Fruit fly (Drosophila melanogaster) whole organism, embryonic: ENCODE measurements around the gene HDAC6.

Experiments used
- ATbp ChIP-seq: fragments of 200-800 bp; sonication (Bioruptor generic); optimal IDR thresholded peaks from 2 replicates; lab custom pipeline; 2017; ENCODE audit warnings: missing biosample characterization, mild to moderate bottlenecking, missing genetic modification characterization, missing genetic modification reagents
- CG11093 ChIP-seq: fragments of 200-800 bp; sonication (Bioruptor generic); IDR thresholded peaks from 3 replicates; pipeline ENCODE4 v1.3.6; 2022; ENCODE audit warnings: missing biosample characterization, missing genetic modification characterization
- CG14710 ChIP-seq: fragments of 200-800 bp; sonication (Bioruptor generic); optimal IDR thresholded peaks from 3 replicates; lab custom pipeline; 2019; ENCODE audit warnings: missing biosample characterization, mild to moderate bottlenecking, missing genetic modification characterization, moderate library complexity
- CG15514 ChIP-seq: fragments of 200-800 bp; sonication (Bioruptor generic); optimal IDR thresholded peaks from 3 replicates; lab custom pipeline; 2017; ENCODE audit warnings: missing biosample characterization, missing genetic modification characterization, mild to moderate bottlenecking, moderate library complexity, missing genetic modification reagents
- CG16815 ChIP-seq: fragments of 200-800 bp; sonication (Bioruptor generic); optimal IDR thresholded peaks from 3 replicates; lab custom pipeline; 2017; ENCODE audit warnings: missing biosample characterization, mild to moderate bottlenecking, missing genetic modification characterization
- CG2678 ChIP-seq: fragments of 200-800 bp; sonication (Bioruptor generic); optimal IDR thresholded peaks from 3 replicates; lab custom pipeline; 2019; ENCODE audit warnings: missing biosample characterization, mild to moderate bottlenecking, missing genetic modification characterization, moderate library complexity
- CG30403 ChIP-seq: fragments of 200-800 bp; sonication (Bioruptor generic); optimal IDR thresholded peaks from 3 replicates; lab custom pipeline; 2016; ENCODE audit warnings: missing biosample characterization, missing genetic modification characterization
- CG31224 ChIP-seq: fragments of 200-800 bp; sonication (Bioruptor generic); IDR thresholded peaks from 2 replicates; pipeline ENCODE4 v1.3.6; 2022; ENCODE audit warnings: missing biosample characterization, missing genetic modification characterization
- CG3838 ChIP-seq: fragments of 200-800 bp; sonication (Bioruptor generic); optimal IDR thresholded peaks from 3 replicates; lab custom pipeline; 2016; ENCODE audit warnings: missing biosample characterization, missing genetic modification characterization
- CG6765 ChIP-seq: fragments of 200-800 bp; sonication (Bioruptor generic); optimal IDR thresholded peaks from 3 replicates; lab custom pipeline; 2017; ENCODE audit warnings: missing biosample characterization, mild to moderate bottlenecking, missing genetic modification characterization
- CG7357 ChIP-seq: fragments of 200-800 bp; sonication (Bioruptor generic); IDR thresholded peaks from 3 replicates; pipeline ENCODE4 v1.3.6; 2022; ENCODE audit warnings: missing biosample characterization, missing genetic modification characterization
- CG9817 ChIP-seq: fragments of 200-800 bp; sonication (Bioruptor generic); optimal IDR thresholded peaks from 2 replicates; lab custom pipeline; 2018; ENCODE audit warnings: missing biosample characterization, mild to moderate bottlenecking, missing genetic modification characterization, moderate library complexity
- CHES-1-like ChIP-seq: fragments of 200-800 bp; sonication (Bioruptor generic); optimal IDR thresholded peaks from 2 replicates; lab custom pipeline; 2016; ENCODE audit warnings: missing biosample characterization, missing genetic modification characterization
- D19A ChIP-seq: fragments of 200-800 bp; optimal IDR thresholded peaks from 3 replicates; lab custom pipeline; 2019; ENCODE audit warnings: missing biosample characterization, mild to moderate bottlenecking, missing genetic modification characterization, moderate library complexity
- D19B ChIP-seq: fragments of 200-800 bp; sonication (Bioruptor generic); optimal IDR thresholded peaks from 2 replicates; lab custom pipeline; 2017; ENCODE audit warnings: missing biosample characterization, mild to moderate bottlenecking, missing genetic modification characterization
- Drgx ChIP-seq: fragments of 200-800 bp; sonication (Bioruptor generic); IDR thresholded peaks from 2 replicates; pipeline ENCODE4 v1.3.6; 2022; ENCODE audit warnings: missing biosample characterization, missing genetic modification characterization
- HHEX ChIP-seq: fragments of 200-800 bp; sonication (Bioruptor generic); optimal IDR thresholded peaks from 3 replicates; lab custom pipeline; 2017; ENCODE audit warnings: missing biosample characterization, mild to moderate bottlenecking, missing genetic modification characterization, missing genetic modification reagents
- MBD-R2 ChIP-seq: fragments of 200-800 bp; sonication (Bioruptor generic); IDR thresholded peaks from 2 replicates; pipeline ENCODE4 v1.3.6; 2022; ENCODE audit warnings: missing biosample characterization, missing genetic modification characterization
- Med ChIP-seq: fragments of 200-800 bp; sonication (Bioruptor generic); peaks from one replicate; lab custom pipeline; 2016; ENCODE audit warnings: missing biosample characterization, missing genetic modification characterization, mild to moderate bottlenecking, inconsistent platforms, moderate library complexity
- Oaz ChIP-seq: fragments of 200-800 bp; sonication (Bioruptor generic); IDR thresholded peaks from 2 replicates; pipeline ENCODE4 v1.3.6; 2022; ENCODE audit warnings: missing biosample characterization, missing genetic modification characterization
- Rfx ChIP-seq: fragments of 200-800 bp; sonication (Bioruptor generic); IDR thresholded peaks from 2 replicates; pipeline ENCODE4 v1.3.6; 2022; ENCODE audit warnings: missing biosample characterization, missing genetic modification characterization
- Sin3A ChIP-seq: fragments of >200 bp; optimal IDR thresholded peaks from 2 replicates; lab custom pipeline; 2018
- Sox102F ChIP-seq: fragments of 200-800 bp; sonication (Bioruptor generic); optimal IDR thresholded peaks from 2 replicates; lab custom pipeline; 2018; ENCODE audit warnings: missing biosample characterization, mild to moderate bottlenecking, missing genetic modification characterization, moderate library complexity
- Sry-δ ChIP-seq: fragments of 200-800 bp; sonication (Bioruptor generic); optimal IDR thresholded peaks from 2 replicates; lab custom pipeline; 2016; ENCODE audit warnings: missing biosample characterization, missing genetic modification characterization
- Ssrp ChIP-seq: fragments of 200-800 bp; sonication (Bioruptor generic); optimal IDR thresholded peaks from 2 replicates; lab custom pipeline; 2018; ENCODE audit warnings: missing biosample characterization, mild to moderate bottlenecking, missing genetic modification characterization, moderate library complexity
- Stat92E ChIP-seq, 3 experiments: fragments of >200 bp in 2 of 3; fragments of 200-800 bp in 1 of 3; sonication (Bioruptor generic) in 1 of 3; optimal IDR thresholded peaks; 2 replicates each; lab custom pipeline; 2017 to 2019; ENCODE audit warnings: missing biosample characterization in 3 of 3, missing genetic modification characterization in 3 of 3, mild to moderate bottlenecking in 1 of 3, moderate library complexity in 1 of 3
- Tbp ChIP-seq: fragments of >200 bp; optimal IDR thresholded peaks from 2 replicates; lab custom pipeline; 2018; ENCODE audit warnings: missing biosample characterization, missing genetic modification characterization
- amos ChIP-seq: fragments of 200-800 bp; sonication (Bioruptor generic); IDR thresholded peaks from 2 replicates; pipeline ENCODE4 v1.3.6; 2022; ENCODE audit warnings: missing biosample characterization, missing genetic modification characterization; ENCODE audit not compliant: partially characterized antibody
- ap ChIP-seq: fragments of 200-800 bp; sonication (Bioruptor generic); IDR thresholded peaks from 2 replicates; pipeline ENCODE4 v1.3.6; 2022; ENCODE audit warnings: missing biosample characterization, missing genetic modification characterization
- bbx ChIP-seq: fragments of 200-800 bp; sonication (Bioruptor generic); IDR thresholded peaks from 2 replicates; pipeline ENCODE4 v1.3.6; 2022; ENCODE audit warnings: missing biosample characterization, missing genetic modification characterization; ENCODE audit not compliant: partially characterized antibody
- ci ChIP-seq: fragments of 200-800 bp; sonication (Bioruptor generic); IDR thresholded peaks from 3 replicates; pipeline ENCODE4 v1.3.6; 2022; ENCODE audit warnings: missing biosample characterization, missing genetic modification characterization
- crc ChIP-seq: fragments of 200-800 bp; sonication (Bioruptor generic); optimal IDR thresholded peaks from 2 replicates; lab custom pipeline; 2016; ENCODE audit warnings: missing biosample characterization, missing genetic modification characterization
- croc ChIP-seq: fragments of 200-800 bp; sonication (Bioruptor generic); conservative IDR thresholded peaks from 3 replicates; pipeline ENCODE4 v1.3.6; 2022; ENCODE audit warnings: missing biosample characterization, missing genetic modification characterization
- crp ChIP-seq, 2 experiments: fragments of 200-800 bp; sonication (Bioruptor generic); optimal IDR thresholded peaks; 2 replicates in 1 of 2; 3 replicates in 1 of 2; lab custom pipeline; 2017; ENCODE audit warnings: missing biosample characterization in 2 of 2, missing genetic modification characterization in 2 of 2, mild to moderate bottlenecking in 1 of 2, moderate library complexity in 1 of 2
- exex ChIP-seq: fragments of 200-800 bp; sonication (Bioruptor generic); optimal IDR thresholded peaks from 4 replicates; lab custom pipeline; 2018; ENCODE audit warnings: missing biosample characterization, mild to moderate bottlenecking, missing genetic modification characterization, moderate library complexity
- fd102C ChIP-seq: fragments of 200-800 bp; sonication (Bioruptor generic); optimal IDR thresholded peaks from 2 replicates; lab custom pipeline; 2018; ENCODE audit warnings: missing biosample characterization, mild to moderate bottlenecking, missing genetic modification characterization, moderate library complexity
- gem ChIP-seq: fragments of 200-800 bp; sonication (Bioruptor generic); optimal IDR thresholded peaks from 2 replicates; lab custom pipeline; 2019; ENCODE audit warnings: missing biosample characterization, mild to moderate bottlenecking, missing genetic modification characterization, moderate library complexity
- gfzf ChIP-seq: fragments of 200-800 bp; sonication (Bioruptor generic); optimal IDR thresholded peaks from 2 replicates; lab custom pipeline; 2016; ENCODE audit warnings: missing biosample characterization, mild to moderate bottlenecking, missing genetic modification characterization, moderate library complexity
- h ChIP-seq: fragments of >200 bp; optimal IDR thresholded peaks from 2 replicates; lab custom pipeline; 2017
- jigr1 ChIP-seq: fragments of 200-800 bp; sonication (Bioruptor generic); IDR thresholded peaks from 3 replicates; pipeline ENCODE4 v1.3.6; 2022; ENCODE audit warnings: missing biosample characterization, missing genetic modification characterization
- nau ChIP-seq: fragments of 200-800 bp; sonication (Bioruptor generic); optimal IDR thresholded peaks from 3 replicates; lab custom pipeline; 2017; ENCODE audit warnings: missing biosample characterization, mild to moderate bottlenecking, missing genetic modification characterization, missing genetic modification reagents
- pnt ChIP-seq: fragments of 200-800 bp; sonication (Bioruptor generic); optimal IDR thresholded peaks from 3 replicates; lab custom pipeline; 2016; ENCODE audit warnings: missing biosample characterization, missing genetic modification characterization
- seq ChIP-seq: fragments of 200-800 bp; sonication (Bioruptor generic); IDR thresholded peaks from 2 replicates; pipeline ENCODE4 v1.3.6; 2022; ENCODE audit warnings: missing biosample characterization, missing genetic modification characterization
- slp2 ChIP-seq: fragments of 200-800 bp; sonication (Bioruptor generic); optimal IDR thresholded peaks from 2 replicates; lab custom pipeline; 2016; ENCODE audit warnings: missing biosample characterization, missing genetic modification characterization
- sob ChIP-seq: fragments of 200-800 bp; sonication (Bioruptor generic); IDR thresholded peaks from 2 replicates; pipeline ENCODE4 v1.3.6; 2022; ENCODE audit warnings: missing biosample characterization, missing genetic modification characterization
- sug ChIP-seq: fragments of 200-800 bp; optimal IDR thresholded peaks from 2 replicates; lab custom pipeline; 2019; ENCODE audit warnings: missing biosample characterization, mild to moderate bottlenecking, missing genetic modification characterization, moderate library complexity
- tll ChIP-seq, 2 experiments: fragments of 200-800 bp in 1 of 2; fragments of >200 bp in 1 of 2; sonication (Bioruptor generic) in 1 of 2; optimal IDR thresholded peaks; 2 replicates each; lab custom pipeline; 2017 to 2019; ENCODE audit warnings: missing biosample characterization in 2 of 2, missing genetic modification characterization in 2 of 2, mild to moderate bottlenecking in 1 of 2, moderate library complexity in 1 of 2
- wdn ChIP-seq: fragments of 200-800 bp; sonication (Bioruptor generic); IDR thresholded peaks from 2 replicates; pipeline ENCODE4 v1.3.6; 2022; ENCODE audit warnings: missing biosample characterization, missing genetic modification characterization
- zfh2 ChIP-seq: fragments of 200-800 bp; sonication (Bioruptor generic); optimal IDR thresholded peaks from 2 replicates; lab custom pipeline; 2016; ENCODE audit warnings: missing biosample characterization, missing genetic modification characterization

The HDAC6 gene

DNA sequence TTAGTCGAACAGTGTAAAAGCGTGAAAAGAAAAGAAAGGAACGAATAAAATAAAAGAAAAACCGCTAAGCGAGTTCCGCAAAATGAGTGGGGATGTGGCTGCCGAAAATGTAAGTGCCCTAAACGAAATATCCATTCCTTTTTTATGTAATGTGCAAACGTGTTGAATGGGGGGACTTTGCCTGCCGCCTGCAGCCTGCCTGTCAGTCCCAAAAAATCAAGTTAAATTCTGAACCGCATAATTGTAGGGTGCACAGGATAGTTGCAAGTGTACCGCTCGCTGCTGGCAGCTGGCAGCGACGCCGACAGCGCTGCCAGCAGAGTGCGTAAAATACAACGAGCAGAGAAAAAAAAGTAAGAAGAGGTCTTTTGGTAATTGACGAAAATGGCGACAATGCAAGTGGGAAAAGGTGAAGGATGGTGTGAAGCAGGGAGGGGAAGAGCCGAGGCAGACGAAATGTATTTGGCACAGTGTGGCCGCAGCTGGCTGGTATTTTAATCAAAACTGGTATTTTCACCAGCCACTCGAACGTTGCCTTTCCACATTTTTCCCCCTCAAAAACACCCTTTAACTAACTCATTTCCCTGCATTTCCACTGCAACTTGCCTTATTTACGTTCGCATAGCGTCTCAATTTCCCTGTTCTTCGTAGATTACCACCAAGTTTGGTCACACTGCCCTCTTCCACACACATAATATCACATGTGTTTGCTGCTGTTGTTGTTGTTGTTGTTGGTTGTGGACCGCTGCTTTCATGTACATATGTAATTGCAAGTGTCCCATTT lies 13.2 kb upstream of the HDAC6 start:
- TF ChIP-seq Drgx (GFP tag; lab: Robert Waterston, UW), result no peak
- peak; percentile 37; the same call in 1 of the 2 replicates for TF ChIP-seq MBD-R2 (GFP tag; lab: Robert Waterston, UW)
- TF ChIP-seq Sin3A (lab: Kevin White, UChicago), result peak; percentile 73
- peak in 1 of 2 experiments; percentile 64 for TF ChIP-seq crp (GFP tag; optimal IDR thresholded peaks at IDR 0.05; lab: Kevin White, UChicago)
- peak; percentile 84 for TF ChIP-seq gfzf (GFP tag; lab: Kevin White, UChicago)
- TF ChIP-seq bbx (GFP tag; lab: Robert Waterston, UW), result peak; percentile 26; the same call in 1 of the 2 replicates
- TF ChIP-seq Rfx (GFP tag; lab: Robert Waterston, UW), result 0 out of 2 replicates have a peak, but pooled peaks have one; percentile 19
- no peak for TF ChIP-seq CG3838 (GFP tag; lab: Kevin White, UChicago)
- TF ChIP-seq gem, result no peak
- TF ChIP-seq wdn (GFP tag; lab: Robert Waterston, UW), result no peak
- no peak for TF ChIP-seq ap (GFP tag; lab: Robert Waterston, UW)
- TF ChIP-seq CHES-1-like, result no peak
- peak; percentile 11 for TF ChIP-seq CG2678
- 0 out of 2 replicates have a peak, but pooled peaks have one; percentile 13 for TF ChIP-seq seq (GFP tag; lab: Robert Waterston, UW)
- TF ChIP-seq exex, result peak; percentile 20
- no peak for TF ChIP-seq Tbp (GFP tag; lab: Kevin White, UChicago)
- no peak for TF ChIP-seq pnt
- TF ChIP-seq ATbp, result no peak
- TF ChIP-seq sug (tag; lab: Kevin White, UChicago), result no peak
- TF ChIP-seq tll (GFP tag; optimal IDR thresholded peaks at IDR 0.05; lab: Kevin White, UChicago), result peak in 1 of 2 experiments; percentile 36
- TF ChIP-seq HHEX (GFP tag; lab: Kevin White, UChicago), result no peak
- TF ChIP-seq CG30403 (GFP tag; lab: Kevin White, UChicago), result no peak
- no peak for TF ChIP-seq h (lab: Kevin White, UChicago)
- no peak for TF ChIP-seq nau (GFP tag; lab: Kevin White, UChicago)
- peak; percentile 73 for TF ChIP-seq Med (GFP tag; lab: Kevin White, UChicago)
- TF ChIP-seq Sox102F (GFP tag; lab: Kevin White, UChicago), result no peak
- TF ChIP-seq CG31224 (GFP tag; lab: Robert Waterston, UW), result no peak
- TF ChIP-seq Stat92E (GFP tag; optimal IDR thresholded peaks at IDR 0.05; lab: Kevin White, UChicago), result peak in 1 of 3 experiments; percentile 10
- TF ChIP-seq CG11093 (GFP tag; lab: Robert Waterston, UW), result no peak
- no peak for TF ChIP-seq CG7357 (GFP tag; lab: Robert Waterston, UW)
- no peak for TF ChIP-seq D19B (GFP tag; lab: Kevin White, UChicago)
- TF ChIP-seq croc, result no peak
- TF ChIP-seq crc (GFP tag; lab: Kevin White, UChicago), result no peak
- no peak for TF ChIP-seq ci
- TF ChIP-seq Ssrp, result no peak
- no peak for TF ChIP-seq fd102C (GFP tag; lab: Kevin White, UChicago)
- TF ChIP-seq zfh2 (GFP tag; lab: Kevin White, UChicago), result no peak
- no peak for TF ChIP-seq CG9817 (tag; lab: Kevin White, UChicago)
- no peak for TF ChIP-seq Oaz (GFP tag; lab: Robert Waterston, UW)
- TF ChIP-seq CG14710, result peak; percentile 12
- TF ChIP-seq amos (GFP tag; lab: Robert Waterston, UW), result peak; percentile 29; the same call in 1 of the 2 replicates
- TF ChIP-seq slp2 (GFP tag; lab: Kevin White, UChicago), result no peak
- TF ChIP-seq CG16815 (GFP tag; lab: Kevin White, UChicago), result no peak
- TF ChIP-seq CG15514 (GFP tag; lab: Kevin White, UChicago), result peak; percentile 58
- peak; percentile 2 for TF ChIP-seq D19A (tag; lab: Kevin White, UChicago)
- TF ChIP-seq jigr1 (GFP tag; lab: Robert Waterston, UW), result no peak
- no peak for TF ChIP-seq sob (GFP tag; lab: Robert Waterston, UW)
- TF ChIP-seq Sry-δ (GFP tag; lab: Kevin White, UChicago), result peak; percentile 50
- TF ChIP-seq CG6765 (GFP tag; lab: Kevin White, UChicago), result no peak
